Worm (Caenorhabditis elegans): ENCODE results near the gene cnt-1.
A peak's percentile ranks its signal among the peaks of the same experiment; 100 is the strongest.

The cnt-1 gene

ce11 chrII:12102365-12102764 lies 13.7 kb upstream of the cnt-1 start (continued):
- TF ChIP-seq snpc-1.3 (tag; optimal IDR thresholded peaks at IDR 0.05; ENCODE audit: insufficient read depth): no peak

DNA sequence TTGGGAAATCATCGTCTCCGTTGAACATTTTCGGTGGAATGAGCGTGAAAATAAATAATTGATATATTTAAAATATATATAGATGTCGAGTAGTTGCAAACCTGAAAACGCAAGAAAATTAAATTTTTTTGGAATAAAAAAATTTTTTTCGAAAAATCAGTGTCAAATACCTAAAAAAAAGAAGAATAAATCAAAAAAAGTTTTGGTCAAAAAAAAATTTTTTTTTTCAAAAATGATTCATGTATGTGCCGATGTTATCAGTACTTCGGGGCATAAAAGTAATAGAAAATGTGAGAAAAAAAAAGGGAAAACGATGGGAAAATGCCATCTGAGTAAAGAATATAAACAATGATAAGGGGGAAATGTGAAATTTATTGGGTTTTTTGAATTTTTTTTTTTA lies 11.2 kb upstream of the cnt-1 start, which contains the start of gene Y17G7B.17:
Gene Y17G7B.17, minus strand, starts transcription at position 101 of the 400 bp plus-strand sequence.
- no peak for TF ChIP-seq Y53F4B.3 (GFP tag; IDR thresholded peaks at IDR 0.05)
- TF ChIP-seq ceh-100 (GFP tag; IDR thresholded peaks at IDR 0.05): no peak
- no peak for TF ChIP-seq madf-10 (tag; optimal IDR thresholded peaks at IDR 0.05)
- TF ChIP-seq T07F8.4 (tag; optimal IDR thresholded peaks at IDR 0.05): no peak
- TF ChIP-seq C17E4.6 (GFP tag; IDR thresholded peaks at IDR 0.05): no peak
- peak; percentile 14 for TF ChIP-seq nhr-80 (tag; optimal IDR thresholded peaks at IDR 0.05)

DNA sequence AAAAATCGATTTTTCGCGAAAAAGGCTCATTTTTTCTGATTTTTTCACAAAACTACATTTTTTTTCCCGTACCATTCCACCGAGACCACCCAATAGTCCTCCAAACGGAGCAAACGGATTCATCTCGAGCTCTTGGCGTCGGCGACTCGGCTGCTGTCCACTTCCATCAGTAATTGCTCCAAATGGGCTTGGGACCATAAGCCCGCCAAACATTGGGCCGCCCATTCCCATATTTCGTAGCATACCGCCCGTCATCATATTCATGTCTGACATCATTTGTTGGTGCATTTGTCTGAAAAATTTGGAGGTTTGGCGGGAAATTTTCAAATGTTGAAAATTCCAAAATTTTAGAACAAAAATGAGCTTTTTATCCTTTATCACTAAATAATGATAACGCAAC lies 10.0 kb upstream of the cnt-1 start:
- no peak for TF ChIP-seq lsl-1 (GFP tag; optimal IDR thresholded peaks at IDR 0.05)
- TF ChIP-seq B0336.3 (GFP tag; IDR thresholded peaks at IDR 0.05): 0 out of 2 replicates have a peak, but pooled peaks have one; percentile 24
- no peak for TF ChIP-seq Y56A3A.18 (GFP tag; IDR thresholded peaks at IDR 0.05)
- no peak for TF ChIP-seq snpc-4 (GFP tag; optimal IDR thresholded peaks at IDR 0.05)
- no peak for TF ChIP-seq snpc-4 (tag; optimal IDR thresholded peaks at IDR 0.05)
- no peak for TF ChIP-seq chd-7 (tag; optimal IDR thresholded peaks at IDR 0.05)
- TF ChIP-seq dpl-1 (GFP tag; optimal IDR thresholded peaks at IDR 0.05): no peak
- TF ChIP-seq F57A8.1 (GFP tag; optimal IDR thresholded peaks at IDR 0.05): no peak
- no peak for TF ChIP-seq ztf-3 (GFP tag; optimal IDR thresholded peaks at IDR 0.05)
- TF ChIP-seq C06A6.2 (GFP tag; conservative IDR thresholded peaks at IDR 0.05): 0 out of 2 replicates have a peak, but pooled peaks have one; percentile 23
- TF ChIP-seq ztf-18 (tag; optimal IDR thresholded peaks at IDR 0.05): no peak
- no peak for TF ChIP-seq repo-1 (tag; optimal IDR thresholded peaks at IDR 0.05)
- no peak for TF ChIP-seq nhr-90 (tag; optimal IDR thresholded peaks at IDR 0.05)
- no peak for TF ChIP-seq hmg-20 (GFP tag; IDR thresholded peaks at IDR 0.05)
- no peak for TF ChIP-seq ceh-58 (GFP tag; IDR thresholded peaks at IDR 0.05)
- TF ChIP-seq hsf-1 (GFP tag; IDR thresholded peaks at IDR 0.05): no peak
- no peak for TF ChIP-seq aptf-2 (GFP tag; conservative IDR thresholded peaks at IDR 0.05)

- TF ChIP-seq cebp-1 (GFP tag; IDR thresholded peaks at IDR 0.05) (0 out of 2 replicates have a peak, but pooled peaks have one; percentile 16), cebp-1 (tag; optimal IDR thresholded peaks at IDR 0.05) (peak; percentile 87), lsl-1 (GFP tag; optimal IDR thresholded peaks at IDR 0.05) (no peak), hmg-1.2 (GFP tag; IDR thresholded peaks at IDR 0.05) (0 out of 2 replicates have a peak, but pooled peaks have one; percentile 20), rcor-1 (GFP tag; IDR thresholded peaks at IDR 0.05) (no peak), ceh-79 (tag; optimal IDR thresholded peaks at IDR 0.05) (no peak), B0336.3 (GFP tag; IDR thresholded peaks at IDR 0.05) (no peak)
Measured at ce11 chrII:12095022-12095421, 6.4 kb upstream of the cnt-1 start.

- no peak for TF ChIP-seq let-607 (tag; optimal IDR thresholded peaks at IDR 0.05)
- peak; percentile 47 for TF ChIP-seq nhr-80 (tag; optimal IDR thresholded peaks at IDR 0.05)
- peak; percentile 30; the same call in 1 of the 2 replicates for TF ChIP-seq egrh-3 (GFP tag; IDR thresholded peaks at IDR 0.05)
- no peak for TF ChIP-seq zim-3 (tag; optimal IDR thresholded peaks at IDR 0.05)
- TF ChIP-seq lag-1 (GFP tag; IDR thresholded peaks at IDR 0.05): no peak
- TF ChIP-seq K11D2.4 (GFP tag; IDR thresholded peaks at IDR 0.05): no peak
- no peak for TF ChIP-seq fkh-3 (tag; optimal IDR thresholded peaks at IDR 0.05)
- peak; percentile 55; the same call in 1 of the 2 replicates for TF ChIP-seq mcd-1 (GFP tag; IDR thresholded peaks at IDR 0.05)
- no peak for TF ChIP-seq ztf-25 (GFP tag; IDR thresholded peaks at IDR 0.05)
- TF ChIP-seq hmg-1.2 (GFP tag; IDR thresholded peaks at IDR 0.05): peak; percentile 80
- TF ChIP-seq B0336.3 (GFP tag; IDR thresholded peaks at IDR 0.05): no peak
- TF ChIP-seq ztf-26 (tag; optimal IDR thresholded peaks at IDR 0.05): peak; percentile 3
- peak; percentile 28 for TF ChIP-seq madf-10 (tag; optimal IDR thresholded peaks at IDR 0.05)
- TF ChIP-seq nhr-179 (tag; optimal IDR thresholded peaks at IDR 0.05): no peak
- TF ChIP-seq cebp-1 (GFP tag; IDR thresholded peaks at IDR 0.05): no peak
- peak; percentile 54 for TF ChIP-seq cebp-1 (tag; optimal IDR thresholded peaks at IDR 0.05)
- TF ChIP-seq atf-7 (tag; optimal IDR thresholded peaks at IDR 0.05): no peak
- no peak for TF ChIP-seq ceh-79 (tag; optimal IDR thresholded peaks at IDR 0.05)
- TF ChIP-seq cebp-2 (GFP tag; IDR thresholded peaks at IDR 0.05): no peak
- TF ChIP-seq die-1 (tag; optimal IDR thresholded peaks at IDR 0.05): no peak
Measured at ce11 chrII:12089616-12090215, 1.0 kb upstream of the cnt-1 start.

Measured in whole organism, young adult.